Worm (Caenorhabditis elegans) whole organism, L4 larva: Measurements from ENCODE around the gene ugt-47.

Experiments used
- R02D3.7 ChIP-seq: fragments of 150-350 bp; sonication (generic microtip); optimal IDR thresholded peaks from 3 replicates; lab custom pipeline; 2014; ENCODE audit warnings: missing biosample characterization, missing genetic modification characterization
- ceh-62 ChIP-seq: sonication (generic microtip); optimal IDR thresholded peaks from 2 replicates; lab custom pipeline; 2017; ENCODE audit warnings: missing biosample characterization, missing genetic modification characterization
- ceh-82 ChIP-seq: sonication (generic microtip); optimal IDR thresholded peaks from 2 replicates; lab custom pipeline; 2017; ENCODE audit warnings: missing biosample characterization, missing genetic modification characterization
- lin-13 ChIP-seq: fragments of 150-350 bp; optimal IDR thresholded peaks from 2 replicates; lab custom pipeline; 2014; ENCODE audit warnings: missing biosample characterization, missing genetic modification reagents, missing genetic modification characterization
- lir-3 ChIP-seq: sonication (generic microtip); optimal IDR thresholded peaks from 2 replicates; lab custom pipeline; 2016; ENCODE audit warnings: mild to moderate bottlenecking, missing genetic modification characterization, missing compliant biosample characterization
- mep-1 ChIP-seq: fragments of 150-350 bp; sonication (generic microtip); optimal IDR thresholded peaks from 3 replicates; lab custom pipeline; 2014; ENCODE audit warnings: missing biosample characterization, missing genetic modification characterization
- nhr-25 ChIP-seq: sonication (generic microtip); optimal IDR thresholded peaks from 2 replicates; lab custom pipeline; 2017; ENCODE audit warnings: missing genetic modification characterization, mild to moderate bottlenecking, missing compliant biosample characterization, antibody characterized with exemption, moderate library complexity, borderline replicate concordance; ENCODE audit not compliant: insufficient read depth
- skn-1 ChIP-seq: fragments of 150-350 bp; optimal IDR thresholded peaks from 2 replicates; lab custom pipeline; 2014; ENCODE audit warnings: missing biosample characterization, missing genetic modification characterization
- unc-62 ChIP-seq, 3 experiments: fragments of 150-350 bp in 1 of 3; sonication (generic microtip); optimal IDR thresholded peaks in 2 of 3; peaks in 1 of 3; 1 replicate in 1 of 3; 2 replicates in 2 of 3; lab custom pipeline; 2014 to 2017; ENCODE audit warnings: missing biosample characterization in 3 of 3, missing genetic modification characterization in 3 of 3, missing genetic modification reagents in 3 of 3, missing genotype in 1 of 3
- ztf-11 ChIP-seq: fragments of 150-350 bp; optimal IDR thresholded peaks from 2 replicates; lab custom pipeline; 2014; ENCODE audit warnings: missing biosample characterization, missing genetic modification characterization

ce11 chrV:10090461-10090860 is 7.9 kb downstream of the ugt-47 start, which contains the start of gene R04B5.7:
- TF ChIP-seq mep-1 (tag; lab: Kevin White, UChicago) (no peak), skn-1 (tag; lab: Kevin White, UChicago) (no peak), lin-13 (no peak), ztf-11 (tag; lab: Kevin White, UChicago) (no peak), lir-3 (no peak), ceh-82 (tag; lab: Kevin White, UChicago) (no peak), nhr-25 (tag; lab: Kevin White, UChicago) (no peak), R02D3.7 (no peak), unc-62 (GFP tag; optimal IDR thresholded peaks at IDR 0.05 in 1 of 2; lab: Kevin White, UChicago) (peak in 1 of 2 experiments; percentile 19), unc-62 (tag; optimal IDR thresholded peaks at IDR 0.05; lab: Kevin White, UChicago) (no peak), ceh-62 (tag; lab: Kevin White, UChicago) (no peak)
